Worm (Caenorhabditis elegans): Measurements from ENCODE around the gene F54F2.9.

ce11 chrIII:8797211-8797733 is 29.8 kb downstream of the F54F2.9 start:
- no peak for TF ChIP-seq T22C8.4 (GFP tag; IDR thresholded peaks at IDR 0.05)
- no peak for TF ChIP-seq med-1 (GFP tag; optimal IDR thresholded peaks at IDR 0.05; ENCODE audit: insufficient read depth)
- no peak for TF ChIP-seq klf-2 (GFP tag; conservative IDR thresholded peaks at IDR 0.05)
- no peak for TF ChIP-seq ztf-29 (GFP tag; IDR thresholded peaks at IDR 0.05)
- TF ChIP-seq ref-1 (GFP tag; conservative IDR thresholded peaks at IDR 0.05) = no peak
- TF ChIP-seq flt-1 (GFP tag; IDR thresholded peaks at IDR 0.05) = 0 out of 2 replicates have a peak, but pooled peaks have one; percentile 16
- no peak for TF ChIP-seq ztf-23 (GFP tag; IDR thresholded peaks at IDR 0.05)
- TF ChIP-seq cog-1 (tag; optimal IDR thresholded peaks at IDR 0.05) = no peak
- TF ChIP-seq tab-1 (GFP tag; IDR thresholded peaks at IDR 0.05) = no peak
